Worm (Caenorhabditis elegans) whole organism, L4 larva: ENCODE results near the gene D1053.4.

Source experiments
- F10B5.3 ChIP-seq: sonication (generic microtip); optimal IDR thresholded peaks from 2 replicates; lab custom pipeline; 2016; ENCODE audit warnings: mild to moderate bottlenecking, missing genetic modification characterization, missing compliant biosample characterization
- F26F4.8 ChIP-seq: fragments of 200-800 bp; sonication (Bioruptor generic); conservative IDR thresholded peaks from 2 replicates; pipeline ENCODE4 v1.3.6; 2022; ENCODE audit warnings: missing genetic modification characterization, missing compliant biosample characterization
- F44E2.7 ChIP-seq: fragments of 200-800 bp; sonication (Bioruptor generic); IDR thresholded peaks from 2 replicates; pipeline ENCODE4 v2.1.2; 2022; ENCODE audit warnings: missing genetic modification characterization, missing compliant biosample characterization
- T26A8.4 ChIP-seq: fragments of 200-800 bp; sonication (Bioruptor generic); IDR thresholded peaks from 2 replicates; pipeline ENCODE4 v1.3.6; 2022; ENCODE audit warnings: missing genetic modification characterization, missing compliant biosample characterization
- Y5F2A.4 ChIP-seq: fragments of 200-800 bp; sonication (Bioruptor generic); optimal IDR thresholded peaks from 2 replicates; lab custom pipeline; 2018; ENCODE audit warnings: mild to moderate bottlenecking, missing genetic modification characterization, missing compliant biosample characterization
- Y75B8A.6 ChIP-seq: fragments of 200-800 bp; sonication (Bioruptor generic); IDR thresholded peaks from 2 replicates; pipeline ENCODE4 v1.3.6; 2022; ENCODE audit warnings: missing genetic modification reagents, missing genetic modification characterization, missing compliant biosample characterization
- arid-1 ChIP-seq: fragments of 200-800 bp; sonication (Bioruptor generic); conservative IDR thresholded peaks from 2 replicates; pipeline ENCODE4 v1.3.6; 2022; ENCODE audit warnings: missing genetic modification reagents, missing genetic modification characterization, missing compliant biosample characterization
- attf-4 ChIP-seq: sonication (generic microtip); optimal IDR thresholded peaks from 3 replicates; lab custom pipeline; 2017; ENCODE audit warnings: missing biosample characterization, missing genetic modification characterization
- ceh-20 ChIP-seq: fragments of 200-800 bp; sonication (Bioruptor generic); IDR thresholded peaks from 2 replicates; pipeline ENCODE4 v1.3.6; 2022; ENCODE audit warnings: missing genetic modification reagents, missing genetic modification characterization, missing compliant biosample characterization
- ceh-28 ChIP-seq: fragments of 150-350 bp; optimal IDR thresholded peaks from 2 replicates; lab custom pipeline; 2014; ENCODE audit warnings: missing biosample characterization, missing genetic modification reagents, missing genetic modification characterization
- ceh-44 ChIP-seq: fragments of 200-800 bp; sonication (Bioruptor generic); IDR thresholded peaks from 2 replicates; pipeline ENCODE4 v1.3.6; 2022; ENCODE audit warnings: missing genetic modification reagents, missing genetic modification characterization, missing compliant biosample characterization
- ceh-62 ChIP-seq: sonication (generic microtip); optimal IDR thresholded peaks from 2 replicates; lab custom pipeline; 2017; ENCODE audit warnings: missing biosample characterization, missing genetic modification characterization
- ces-1 ChIP-seq: fragments of 150-350 bp; sonication (generic microtip); optimal IDR thresholded peaks from 4 replicates; lab custom pipeline; 2014; ENCODE audit warnings: missing biosample characterization, missing genetic modification reagents, missing genetic modification characterization
- ctbp-1 ChIP-seq: fragments of 200-800 bp; sonication (Bioruptor generic); IDR thresholded peaks from 2 replicates; pipeline ENCODE4 v1.3.6; 2022; ENCODE audit warnings: missing genetic modification reagents, missing genetic modification characterization, missing compliant biosample characterization
- daf-16 ChIP-seq, 3 experiments: sonication (generic microtip); optimal IDR thresholded peaks; 2 replicates each; lab custom pipeline; 2016 to 2017; ENCODE audit warnings: missing genetic modification characterization in 3 of 3, missing genetic modification reagents in 3 of 3, mild to moderate bottlenecking in 2 of 3, missing compliant biosample characterization in 2 of 3, missing biosample characterization in 1 of 3, moderate library complexity in 1 of 3
- daf-8 ChIP-seq: fragments of 200-800 bp; sonication (Bioruptor generic); IDR thresholded peaks from 2 replicates; pipeline ENCODE4 v1.3.6; 2022; ENCODE audit warnings: missing genetic modification characterization, missing compliant biosample characterization
- dmd-6 ChIP-seq: fragments of 200-800 bp; sonication (Bioruptor generic); IDR thresholded peaks from 2 replicates; pipeline ENCODE4 v1.3.6; 2022; ENCODE audit warnings: missing genetic modification reagents, missing genetic modification characterization, missing compliant biosample characterization
- dmd-8 ChIP-seq: fragments of 200-800 bp; sonication (Bioruptor generic); IDR thresholded peaks from 2 replicates; pipeline ENCODE4 v1.3.6; 2022; ENCODE audit warnings: missing genetic modification characterization, missing compliant biosample characterization
- duxl-1 ChIP-seq: sonication (generic microtip); optimal IDR thresholded peaks from 2 replicates; lab custom pipeline; 2016; ENCODE audit warnings: mild to moderate bottlenecking, missing genetic modification characterization, moderate library complexity, missing compliant biosample characterization; ENCODE audit not compliant: poor library complexity
- hif-1 ChIP-seq, 2 experiments: sonication (generic microtip); optimal IDR thresholded peaks; 2 replicates each; lab custom pipeline; 2016 to 2017; ENCODE audit warnings: missing compliant biosample characterization in 2 of 2, missing genetic modification characterization in 2 of 2, missing genetic modification reagents in 2 of 2, missing genotype in 2 of 2, mild to moderate bottlenecking in 1 of 2
- hmg-1.1 ChIP-seq: fragments of 200-800 bp; sonication (Bioruptor generic); IDR thresholded peaks from 2 replicates; pipeline ENCODE4 v1.3.6; 2022; ENCODE audit warnings: missing genetic modification reagents, missing genetic modification characterization, missing compliant biosample characterization
- jun-1 ChIP-seq: fragments of 150-350 bp; optimal IDR thresholded peaks from 2 replicates; lab custom pipeline; 2014; ENCODE audit warnings: missing biosample characterization, missing genetic modification reagents, missing genetic modification characterization
- lin-1 ChIP-seq: fragments of 200-800 bp; sonication (Bioruptor generic); IDR thresholded peaks from 2 replicates; pipeline ENCODE4 v1.3.6; 2022; ENCODE audit warnings: missing genetic modification reagents, missing genetic modification characterization, missing compliant biosample characterization
- lin-29 ChIP-seq: fragments of 200-800 bp; sonication (Bioruptor generic); IDR thresholded peaks from 2 replicates; pipeline ENCODE4 v1.3.6; 2022; ENCODE audit warnings: missing genetic modification reagents, missing genetic modification characterization, missing compliant biosample characterization
- lin-39 ChIP-seq: fragments of 150-350 bp; optimal IDR thresholded peaks from 2 replicates; lab custom pipeline; 2014; ENCODE audit warnings: missing biosample characterization, missing genetic modification reagents, missing genetic modification characterization
- lir-3 ChIP-seq: sonication (generic microtip); optimal IDR thresholded peaks from 2 replicates; lab custom pipeline; 2016; ENCODE audit warnings: mild to moderate bottlenecking, missing genetic modification characterization, missing compliant biosample characterization
- lsy-2 ChIP-seq, 2 experiments: fragments of 150-350 bp in 1 of 2; sonication (generic microtip) in 1 of 2; optimal IDR thresholded peaks; 2 replicates each; lab custom pipeline; 2014 to 2017; ENCODE audit warnings: missing biosample characterization in 2 of 2, missing genetic modification characterization in 2 of 2
- madf-9 ChIP-seq: fragments of 200-800 bp; sonication (Bioruptor generic); conservative IDR thresholded peaks from 2 replicates; pipeline ENCODE4 v1.3.6; 2022; ENCODE audit warnings: missing genetic modification reagents, missing genetic modification characterization, missing compliant biosample characterization
- mxl-2 ChIP-seq: fragments of 200-800 bp; sonication (Bioruptor generic); conservative IDR thresholded peaks from 2 replicates; pipeline ENCODE4 v1.3.6; 2022; ENCODE audit warnings: missing genetic modification reagents, missing genetic modification characterization, missing compliant biosample characterization
- mxl-3 ChIP-seq: fragments of 200-800 bp; sonication (Bioruptor generic); optimal IDR thresholded peaks from 2 replicates; lab custom pipeline; 2018; ENCODE audit warnings: mild to moderate bottlenecking, missing genetic modification characterization, missing compliant biosample characterization
- nhr-11 ChIP-seq: fragments of 150-350 bp; optimal IDR thresholded peaks from 2 replicates; lab custom pipeline; 2014; ENCODE audit warnings: missing biosample characterization, missing genetic modification characterization
- nhr-111 ChIP-seq: fragments of 200-800 bp; sonication (Bioruptor generic); optimal IDR thresholded peaks from 2 replicates; lab custom pipeline; 2018; ENCODE audit warnings: mild to moderate bottlenecking, missing genetic modification characterization, missing compliant biosample characterization
- nhr-41 ChIP-seq: fragments of 200-800 bp; sonication (Bioruptor generic); IDR thresholded peaks from 2 replicates; pipeline ENCODE4 v1.3.6; 2022; ENCODE audit warnings: missing genetic modification reagents, missing genetic modification characterization, missing compliant biosample characterization
- nhr-42 ChIP-seq: fragments of 200-800 bp; sonication (Bioruptor generic); IDR thresholded peaks from 2 replicates; pipeline ENCODE4 v1.3.6; 2022; ENCODE audit warnings: missing genetic modification characterization, missing compliant biosample characterization
- nhr-48 ChIP-seq: sonication (generic microtip); optimal IDR thresholded peaks from 2 replicates; lab custom pipeline; 2016; ENCODE audit warnings: mild to moderate bottlenecking, missing genetic modification characterization, missing compliant biosample characterization
- pha-4 ChIP-seq, 2 experiments: fragments of 150-350 bp in 1 of 2; fragments of 200-800 bp in 1 of 2; sonication (Bioruptor generic) in 1 of 2; IDR thresholded peaks in 1 of 2; optimal IDR thresholded peaks in 1 of 2; 2 replicates each; pipeline versions ENCODE4 v1.3.6 to Lab custom; 2014 to 2022; ENCODE audit warnings: missing genetic modification characterization in 2 of 2, missing genetic modification reagents in 2 of 2, missing biosample characterization in 1 of 2, missing compliant biosample characterization in 1 of 2
- php-3 ChIP-seq: fragments of 200-800 bp; sonication (Bioruptor generic); IDR thresholded peaks from 2 replicates; pipeline ENCODE4 v1.3.6; 2022; ENCODE audit warnings: missing genetic modification reagents, missing genetic modification characterization, missing compliant biosample characterization
- rbr-2 ChIP-seq: sonication (generic microtip); optimal IDR thresholded peaks from 2 replicates; lab custom pipeline; 2016; ENCODE audit warnings: missing genotype, missing genetic modification characterization, missing compliant biosample characterization
- saeg-2 ChIP-seq: fragments of 200-800 bp; sonication (Bioruptor generic); IDR thresholded peaks from 2 replicates; pipeline ENCODE4 v1.3.6; 2022; ENCODE audit warnings: missing genetic modification reagents, missing genetic modification characterization, missing compliant biosample characterization
- set-16 ChIP-seq: fragments of 200-800 bp; sonication (Bioruptor generic); IDR thresholded peaks from 2 replicates; pipeline ENCODE4 v1.3.6; 2022; ENCODE audit warnings: missing genetic modification reagents, missing genetic modification characterization, missing compliant biosample characterization
- snpc-4 ChIP-seq: fragments of 150-350 bp; optimal IDR thresholded peaks from 2 replicates; lab custom pipeline; 2014; ENCODE audit warnings: missing biosample characterization, missing genetic modification characterization
- spr-3 ChIP-seq: fragments of 200-800 bp; sonication (Bioruptor generic); optimal IDR thresholded peaks from 2 replicates; lab custom pipeline; 2018; ENCODE audit warnings: mild to moderate bottlenecking, missing genetic modification characterization, missing compliant biosample characterization
- tra-1 ChIP-seq: fragments of 200-800 bp; sonication (Bioruptor generic); IDR thresholded peaks from 2 replicates; pipeline ENCODE4 v1.3.6; 2022; ENCODE audit warnings: missing genetic modification reagents, missing genetic modification characterization, missing compliant biosample characterization
- unc-130 ChIP-seq: sonication (generic microtip); optimal IDR thresholded peaks from 2 replicates; lab custom pipeline; 2016; ENCODE audit warnings: missing genetic modification reagents, missing genetic modification characterization, missing compliant biosample characterization
- zfp-2 ChIP-seq: sonication (generic microtip); optimal IDR thresholded peaks from 2 replicates; lab custom pipeline; 2016; ENCODE audit warnings: mild to moderate bottlenecking, missing genetic modification characterization, missing compliant biosample characterization
- zfp-3 ChIP-seq: fragments of 200-800 bp; sonication (Bioruptor generic); conservative IDR thresholded peaks from 2 replicates; pipeline ENCODE4 v1.3.6; 2022; ENCODE audit warnings: missing genetic modification reagents, missing genetic modification characterization, missing compliant biosample characterization
- ztf-7 ChIP-seq: fragments of 150-350 bp; optimal IDR thresholded peaks from 2 replicates; lab custom pipeline; 2014; ENCODE audit warnings: missing biosample characterization, missing genetic modification characterization

Gene D1053.4

ce11 chrX:11758809-11759208 lies 35.2 kb upstream of the D1053.4 start, which contains the start of gene lact-7:
lact-7 (plus strand) TSS chrX:11759109.
- peak; percentile 32; the same call in 1 of the 2 replicates for TF ChIP-seq set-16 (GFP tag; lab: Robert Waterston, UW)
- TF ChIP-seq nhr-41 = no peak

ce11 chrX:11757666-11758065 lies 34.1 kb upstream of the D1053.4 start:
- TF ChIP-seq mxl-2 (GFP tag; lab: Robert Waterston, UW) = no peak; the same call in 1 of the 2 replicates
- TF ChIP-seq madf-9 (GFP tag; lab: Robert Waterston, UW) = peak; percentile 78
- peak; percentile 7 for TF ChIP-seq zfp-2 (tag; lab: Kevin White, UChicago)
- TF ChIP-seq nhr-42 (GFP tag; lab: Robert Waterston, UW) = 0 out of 2 replicates have a peak, but pooled peaks have one; percentile 64
- peak; percentile 73; the same call in 1 of the 2 replicates for TF ChIP-seq nhr-41
- peak; percentile 71 for TF ChIP-seq nhr-48 (tag; lab: Kevin White, UChicago)
- TF ChIP-seq nhr-111 (GFP tag; lab: Kevin White, UChicago) = peak; percentile 72
- TF ChIP-seq php-3 (GFP tag; lab: Robert Waterston, UW) = peak; percentile 81; the same call in 1 of the 2 replicates
- TF ChIP-seq daf-16 (GFP tag; optimal IDR thresholded peaks at IDR 0.05; lab: Kevin White, UChicago) = peak; percentile 28 to 90
- peak; percentile 72 for TF ChIP-seq daf-16 (tag; optimal IDR thresholded peaks at IDR 0.05; lab: Kevin White, UChicago)
- peak; percentile 85 for TF ChIP-seq rbr-2 (tag; lab: Kevin White, UChicago)
- TF ChIP-seq hmg-1.1 = peak; percentile 96
- TF ChIP-seq spr-3 (GFP tag; lab: Kevin White, UChicago) = peak; percentile 85
- peak; percentile 60 for TF ChIP-seq mxl-3 (GFP tag; lab: Kevin White, UChicago)
- peak; percentile 96 for TF ChIP-seq dmd-8 (GFP tag; lab: Robert Waterston, UW)
- TF ChIP-seq jun-1 (tag; lab: Kevin White, UChicago) = no peak
- peak; percentile 88 for TF ChIP-seq F26F4.8 (GFP tag; lab: Robert Waterston, UW)
- peak; percentile 68 for TF ChIP-seq ces-1 (GFP tag; lab: Kevin White, UChicago)
- TF ChIP-seq hif-1 (tag; optimal IDR thresholded peaks at IDR 0.05; lab: Kevin White, UChicago) = peak; percentile 8 to 57
- TF ChIP-seq unc-130 (GFP tag; lab: Kevin White, UChicago) = peak; percentile 52
- TF ChIP-seq dmd-6 (GFP tag; lab: Robert Waterston, UW) = peak; percentile 77
- 0 out of 2 replicates have a peak, but pooled peaks have one; percentile 61 for TF ChIP-seq zfp-3
- TF ChIP-seq Y75B8A.6 (GFP tag; lab: Robert Waterston, UW) = no peak
- TF ChIP-seq Y5F2A.4 = peak; percentile 70
- peak; percentile 87 for TF ChIP-seq lin-1 (GFP tag; lab: Robert Waterston, UW)
- peak; percentile 79; the same call in 1 of the 2 replicates for TF ChIP-seq daf-8 (GFP tag; lab: Robert Waterston, UW)
- TF ChIP-seq ceh-44 = peak; percentile 88
- TF ChIP-seq tra-1 (GFP tag; lab: Robert Waterston, UW) = peak; percentile 92
- TF ChIP-seq attf-4 (tag; lab: Kevin White, UChicago) = no peak
- TF ChIP-seq saeg-2 (GFP tag; lab: Robert Waterston, UW) = peak; percentile 67; the same call in 1 of the 2 replicates
- peak; percentile 82 for TF ChIP-seq lin-29
- TF ChIP-seq pha-4 (GFP tag; IDR thresholded peaks at IDR 0.05; lab: Robert Waterston, UW) = peak; percentile 95
- no peak for TF ChIP-seq pha-4 (tag; optimal IDR thresholded peaks at IDR 0.05; lab: Kevin White, UChicago)
- TF ChIP-seq lir-3 (tag; lab: Kevin White, UChicago) = peak; percentile 68
- TF ChIP-seq T26A8.4 = no peak; the same call in none of the 2 replicates
- no peak for TF ChIP-seq snpc-4 (tag; lab: Kevin White, UChicago)
- TF ChIP-seq arid-1 (GFP tag; lab: Robert Waterston, UW) = peak; percentile 89
- TF ChIP-seq ceh-28 = no peak
- peak; percentile 92 for TF ChIP-seq duxl-1 (tag; lab: Kevin White, UChicago)
- peak; percentile 92 for TF ChIP-seq ctbp-1 (GFP tag; lab: Robert Waterston, UW)
- 0 out of 2 replicates have a peak, but pooled peaks have one; percentile 60 for TF ChIP-seq F44E2.7 (GFP tag; lab: Robert Waterston, UW)
- TF ChIP-seq lin-39 (tag; lab: Kevin White, UChicago) = no peak
- no peak for TF ChIP-seq lsy-2 (tag; optimal IDR thresholded peaks at IDR 0.05; lab: Kevin White, UChicago)
- peak; percentile 88 for TF ChIP-seq ceh-20
- TF ChIP-seq nhr-11 (tag; lab: Kevin White, UChicago) = peak; percentile 42
- TF ChIP-seq ceh-62 = no peak
- TF ChIP-seq F10B5.3 = peak; percentile 52
- TF ChIP-seq ztf-7 (tag; lab: Kevin White, UChicago) = peak; percentile 69
